Worm (Caenorhabditis elegans) whole organism, L3 larva: ENCODE results near the gene tag-10.
"Not testable (repeated sequence)": the region's sequence is repeated elsewhere in the genome, so short reads cannot be mapped to it uniquely, and the experiment has no call there.

Experiments used
- R02D3.7 ChIP-seq: fragments of 150-350 bp; optimal IDR thresholded peaks from 2 replicates; lab custom pipeline; 2014; ENCODE audit warnings: missing biosample characterization, missing genetic modification characterization
- ZK546.5 ChIP-seq: sonication (generic microtip); optimal IDR thresholded peaks from 2 replicates; lab custom pipeline; 2017; ENCODE audit warnings: missing biosample characterization, missing genetic modification characterization
- aly-2 ChIP-seq: fragments of 150-350 bp; optimal IDR thresholded peaks from 2 replicates; lab custom pipeline; 2014; ENCODE audit warnings: missing biosample characterization, missing genetic modification characterization
- ama-1 ChIP-seq: fragments of 150-350 bp; optimal IDR thresholded peaks from 2 replicates; lab custom pipeline; 2018
- nhr-237 ChIP-seq: fragments of 150-350 bp; optimal IDR thresholded peaks from 2 replicates; lab custom pipeline; 2014; ENCODE audit warnings: missing biosample characterization, missing genetic modification characterization
- nhr-76 ChIP-seq: fragments of 150-350 bp; sonication (generic microtip); optimal IDR thresholded peaks from 5 replicates; lab custom pipeline; 2014; ENCODE audit warnings: missing biosample characterization, missing genetic modification characterization
- unc-39 ChIP-seq: sonication (generic microtip); optimal IDR thresholded peaks from 4 replicates; lab custom pipeline; 2017; ENCODE audit warnings: missing biosample characterization, missing genetic modification characterization
- unc-62 ChIP-seq: fragments of 150-350 bp; sonication (generic microtip); optimal IDR thresholded peaks from 4 replicates; lab custom pipeline; 2014; ENCODE audit warnings: missing biosample characterization, missing genetic modification reagents, missing genetic modification characterization

ce11 chrII:13654723-13655122 lies 22.3 kb downstream of the tag-10 start, which contains the start of gene C31C9.9:
- not testable (repeated sequence) for TF ChIP-seq unc-62 (GFP tag; lab: Kevin White, UChicago); ZK546.5 (tag; lab: Kevin White, UChicago); nhr-76 (tag; lab: Kevin White, UChicago); nhr-237; R02D3.7; unc-39 (tag; lab: Kevin White, UChicago); aly-2 (tag; lab: Kevin White, UChicago); ama-1 (lab: Kevin White, UChicago)
